Fruit fly (Drosophila melanogaster): Measurements from ENCODE around the gene CG6503.

The CG6503 gene

dm6 chr3R:26461226-26461805 is 36.4 kb upstream of the CG6503 start, which contains the start of gene CG5455 (continued):
- no peak for TF ChIP-seq HmgD (GFP tag; optimal IDR thresholded peaks at IDR 0.05)
- no peak for TF ChIP-seq dan (GFP tag; IDR thresholded peaks at IDR 0.05)
- no peak for TF ChIP-seq ap (GFP tag; IDR thresholded peaks at IDR 0.05)
- TF ChIP-seq CG13296 (GFP tag; optimal IDR thresholded peaks at IDR 0.05): peak; percentile 77
- TF ChIP-seq az2 (GFP tag; optimal IDR thresholded peaks at IDR 0.05): no peak
- TF ChIP-seq CG11695 (GFP tag; IDR thresholded peaks at IDR 0.05): 0 out of 3 replicates have a peak, but pooled peaks have one; percentile 25
- TF ChIP-seq CG15601 (tag; optimal IDR thresholded peaks at IDR 0.05): no peak
- TF ChIP-seq CG18011 (GFP tag; optimal IDR thresholded peaks at IDR 0.05): peak; percentile 11
- no peak for TF ChIP-seq Lhr (GFP tag; optimal IDR thresholded peaks at IDR 0.05)
- TF ChIP-seq fd96Cb (tag; optimal IDR thresholded peaks at IDR 0.05): no peak
- TF ChIP-seq CG11456 (GFP tag; IDR thresholded peaks at IDR 0.05): peak; percentile 70; the same call in 2 of the 3 replicates
- TF ChIP-seq Dip2 (GFP tag; IDR thresholded peaks at IDR 0.05): no peak
- no peak for TF ChIP-seq CG17829 (tag; optimal IDR thresholded peaks at IDR 0.05)
- peak; percentile 74 for TF ChIP-seq sens (GFP tag)
- TF ChIP-seq tup (GFP tag; optimal IDR thresholded peaks at IDR 0.05): no peak
- TF ChIP-seq Jarid2 (GFP tag; optimal IDR thresholded peaks at IDR 0.05): peak; percentile 95
- TF ChIP-seq croc (GFP tag; conservative IDR thresholded peaks at IDR 0.05): no peak
- TF ChIP-seq CG3995 (GFP tag; optimal IDR thresholded peaks at IDR 0.05): no peak
- peak; percentile 16; the same call in 1 of the 2 replicates for TF ChIP-seq ranshi (GFP tag; IDR thresholded peaks at IDR 0.05)
- TF ChIP-seq CG6654 (GFP tag; optimal IDR thresholded peaks at IDR 0.05): no peak
- peak; percentile 58 for TF ChIP-seq Meics (GFP tag; optimal IDR thresholded peaks at IDR 0.05)
- TF ChIP-seq Dek (tag; optimal IDR thresholded peaks at IDR 0.05): no peak
- TF ChIP-seq Mes4 (GFP tag; optimal IDR thresholded peaks at IDR 0.05): peak; percentile 7
- peak; percentile 41; the same call in 1 of the 2 replicates for TF ChIP-seq CG9932 (GFP tag; IDR thresholded peaks at IDR 0.05)
- TF ChIP-seq Dp (GFP tag; optimal IDR thresholded peaks at IDR 0.05): peak; percentile 94
- TF ChIP-seq tx (GFP tag; optimal IDR thresholded peaks at IDR 0.05): peak; percentile 21
- no peak for TF ChIP-seq CG11093 (GFP tag; IDR thresholded peaks at IDR 0.05)
- peak; percentile 52 for TF ChIP-seq CHES-1-like (GFP tag; optimal IDR thresholded peaks at IDR 0.05)
- TF ChIP-seq CG17612 (GFP tag; IDR thresholded peaks at IDR 0.05): peak; percentile 24; the same call in 1 of the 2 replicates
- TF ChIP-seq CG13123 (GFP tag; optimal IDR thresholded peaks at IDR 0.05): no peak
- no peak for TF ChIP-seq CG10267 (tag; optimal IDR thresholded peaks at IDR 0.05)
- TF ChIP-seq dmrt99B (tag; optimal IDR thresholded peaks at IDR 0.05): no peak
- TF ChIP-seq Optix (GFP tag; IDR thresholded peaks at IDR 0.05): peak; percentile 12; the same call in 1 of the 3 replicates
- no peak for TF ChIP-seq mld (GFP tag; IDR thresholded peaks at IDR 0.05; ENCODE audit: partially characterized antibody)
- TF ChIP-seq lbe (GFP tag; optimal IDR thresholded peaks at IDR 0.05): no peak
- TF ChIP-seq prd (optimal IDR thresholded peaks at IDR 0.05): no peak
- no peak; the same call in 2 of the 3 replicates for TF ChIP-seq prd (GFP tag; IDR thresholded peaks at IDR 0.05)
- TF ChIP-seq org-1 (GFP tag; optimal IDR thresholded peaks at IDR 0.05): peak; percentile 12
- TF ChIP-seq CG15696 (tag; optimal IDR thresholded peaks at IDR 0.05): no peak
- TF ChIP-seq CG12071 (GFP tag; optimal IDR thresholded peaks at IDR 0.05): peak; percentile 85
- no peak for TF ChIP-seq CG7271 (tag; optimal IDR thresholded peaks at IDR 0.05)
- TF ChIP-seq Gsc (GFP tag; IDR thresholded peaks at IDR 0.05): no peak
- no peak for TF ChIP-seq sqz (GFP tag; optimal IDR thresholded peaks at IDR 0.05)
- peak; percentile 89 for TF ChIP-seq CG13894 (tag; optimal IDR thresholded peaks at IDR 0.05)
- no peak for TF ChIP-seq Spps (tag; optimal IDR thresholded peaks at IDR 0.05)
- no peak for TF ChIP-seq CG8359 (GFP tag; optimal IDR thresholded peaks at IDR 0.05; ENCODE audit: borderline replicate concordance)
- no peak for TF ChIP-seq hth (optimal IDR thresholded peaks at IDR 0.05)
- no peak for TF ChIP-seq usp (GFP tag; optimal IDR thresholded peaks at IDR 0.05)
- TF ChIP-seq Lpt (GFP tag; optimal IDR thresholded peaks at IDR 0.05): no peak
- peak; percentile 74 for TF ChIP-seq Fer1 (GFP tag; optimal IDR thresholded peaks at IDR 0.05)
- TF ChIP-seq CG30020 (tag; optimal IDR thresholded peaks at IDR 0.05): no peak
